Worm (Caenorhabditis elegans) whole organism, late embryonic: ENCODE results near the gene Y54B9A.1.
A peak's percentile ranks its signal among the peaks of the same experiment; 100 is the strongest.

Source experiments
- C08G9.2 ChIP-seq: sonication (generic microtip); optimal IDR thresholded peaks from 2 replicates; lab custom pipeline; 2016; ENCODE audit warnings: mild to moderate bottlenecking, missing genetic modification characterization, moderate library complexity, missing compliant biosample characterization
- C38D4.7 ChIP-seq: fragments of 200-800 bp; sonication (Bioruptor generic); optimal IDR thresholded peaks from 2 replicates; lab custom pipeline; 2018; ENCODE audit warnings: mild to moderate bottlenecking, missing genetic modification characterization, moderate library complexity, missing compliant biosample characterization
- ama-1 ChIP-seq: fragments of 150-350 bp; optimal IDR thresholded peaks from 2 replicates; lab custom pipeline; 2014
- ceh-2 ChIP-seq: sonication (generic microtip); optimal IDR thresholded peaks from 2 replicates; lab custom pipeline; 2016; ENCODE audit warnings: missing genotype, missing genetic modification characterization, missing compliant biosample characterization
- ceh-24 ChIP-seq: sonication (generic microtip); optimal IDR thresholded peaks from 2 replicates; lab custom pipeline; 2016; ENCODE audit warnings: mild to moderate bottlenecking, missing genetic modification characterization, missing compliant biosample characterization
- ceh-31 ChIP-seq: sonication (generic microtip); optimal IDR thresholded peaks from 2 replicates; lab custom pipeline; 2016; ENCODE audit warnings: missing genetic modification characterization, missing compliant biosample characterization
- ceh-34 ChIP-seq: sonication (generic microtip); optimal IDR thresholded peaks from 2 replicates; lab custom pipeline; 2016; ENCODE audit warnings: mild to moderate bottlenecking, missing genetic modification characterization, missing compliant biosample characterization
- ceh-45 ChIP-seq: fragments of 200-800 bp; sonication (Bioruptor generic); IDR thresholded peaks from 2 replicates; pipeline ENCODE4 v1.3.6; 2022; ENCODE audit warnings: missing genetic modification reagents, missing genetic modification characterization, missing compliant biosample characterization
- ceh-6 ChIP-seq: fragments of 200-800 bp; sonication (Bioruptor generic); optimal IDR thresholded peaks from 2 replicates; lab custom pipeline; 2018; ENCODE audit warnings: mild to moderate bottlenecking, missing genetic modification characterization, missing compliant biosample characterization
- che-1 ChIP-seq: sonication (generic microtip); optimal IDR thresholded peaks from 2 replicates; lab custom pipeline; 2016; ENCODE audit warnings: mild to moderate bottlenecking, missing genetic modification characterization, missing compliant biosample characterization
- elt-2 ChIP-seq: sonication (generic microtip); optimal IDR thresholded peaks from 2 replicates; lab custom pipeline; 2016; ENCODE audit warnings: missing genetic modification reagents, missing genetic modification characterization, missing compliant biosample characterization
- elt-4 ChIP-seq: sonication (generic microtip); optimal IDR thresholded peaks from 2 replicates; lab custom pipeline; 2016; ENCODE audit warnings: missing genetic modification characterization, missing compliant biosample characterization
- ets-4 ChIP-seq: sonication (generic microtip); optimal IDR thresholded peaks from 2 replicates; lab custom pipeline; 2016; ENCODE audit warnings: missing genetic modification characterization, missing compliant biosample characterization
- gmeb-2 ChIP-seq: sonication (generic microtip); optimal IDR thresholded peaks from 2 replicates; lab custom pipeline; 2016; ENCODE audit warnings: missing genetic modification characterization, inconsistent platforms, missing compliant biosample characterization
- madf-2 ChIP-seq: sonication (generic microtip); optimal IDR thresholded peaks from 2 replicates; lab custom pipeline; 2017; ENCODE audit warnings: missing genetic modification characterization, missing compliant biosample characterization
- mec-3 ChIP-seq: sonication (generic microtip); optimal IDR thresholded peaks from 2 replicates; lab custom pipeline; 2016; ENCODE audit warnings: borderline replicate concordance, missing genetic modification characterization, missing compliant biosample characterization
- nhr-232 ChIP-seq: sonication (generic microtip); optimal IDR thresholded peaks from 2 replicates; lab custom pipeline; 2016; ENCODE audit warnings: missing genetic modification characterization, missing compliant biosample characterization
- pat-9 ChIP-seq: fragments of 200-800 bp; sonication (Bioruptor generic); optimal IDR thresholded peaks from 2 replicates; lab custom pipeline; 2018; ENCODE audit warnings: mild to moderate bottlenecking, missing genetic modification characterization, moderate library complexity, missing compliant biosample characterization
- ref-2 ChIP-seq: sonication (generic microtip); optimal IDR thresholded peaks from 2 replicates; lab custom pipeline; 2016; ENCODE audit warnings: missing genetic modification characterization, missing compliant biosample characterization
- rnt-1 ChIP-seq: sonication (generic microtip); optimal IDR thresholded peaks from 2 replicates; lab custom pipeline; 2016; ENCODE audit warnings: missing genetic modification characterization, missing compliant biosample characterization
- sox-4 ChIP-seq: sonication (generic microtip); optimal IDR thresholded peaks from 2 replicates; lab custom pipeline; 2017; ENCODE audit warnings: mild to moderate bottlenecking, missing genetic modification characterization, inconsistent platforms, missing compliant biosample characterization
- tbx-2 ChIP-seq: sonication (generic microtip); optimal IDR thresholded peaks from 2 replicates; lab custom pipeline; 2016; ENCODE audit warnings: missing genetic modification characterization, missing compliant biosample characterization
- tbx-7 ChIP-seq: sonication (generic microtip); optimal IDR thresholded peaks from 2 replicates; lab custom pipeline; 2016; ENCODE audit warnings: missing genotype, missing genetic modification characterization, missing compliant biosample characterization
- unc-3 ChIP-seq, 2 experiments: fragments of 200-800 bp in 1 of 2; sonication (Bioruptor generic) in 1 of 2; sonication (generic microtip) in 1 of 2; conservative IDR thresholded peaks in 1 of 2; optimal IDR thresholded peaks in 1 of 2; 2 replicates each; pipeline versions ENCODE4 v1.3.6 to Lab custom; 2016 to 2022; ENCODE audit warnings: missing compliant biosample characterization in 2 of 2, missing genetic modification characterization in 2 of 2, missing genetic modification reagents in 1 of 2
- unc-42 ChIP-seq: sonication (generic microtip); optimal IDR thresholded peaks from 2 replicates; lab custom pipeline; 2016; ENCODE audit warnings: missing genotype, missing genetic modification characterization, missing compliant biosample characterization
- ztf-16 ChIP-seq: sonication (generic microtip); optimal IDR thresholded peaks from 2 replicates; lab custom pipeline; 2017; ENCODE audit warnings: missing genetic modification characterization, missing compliant biosample characterization

The Y54B9A.1 gene

DNA sequence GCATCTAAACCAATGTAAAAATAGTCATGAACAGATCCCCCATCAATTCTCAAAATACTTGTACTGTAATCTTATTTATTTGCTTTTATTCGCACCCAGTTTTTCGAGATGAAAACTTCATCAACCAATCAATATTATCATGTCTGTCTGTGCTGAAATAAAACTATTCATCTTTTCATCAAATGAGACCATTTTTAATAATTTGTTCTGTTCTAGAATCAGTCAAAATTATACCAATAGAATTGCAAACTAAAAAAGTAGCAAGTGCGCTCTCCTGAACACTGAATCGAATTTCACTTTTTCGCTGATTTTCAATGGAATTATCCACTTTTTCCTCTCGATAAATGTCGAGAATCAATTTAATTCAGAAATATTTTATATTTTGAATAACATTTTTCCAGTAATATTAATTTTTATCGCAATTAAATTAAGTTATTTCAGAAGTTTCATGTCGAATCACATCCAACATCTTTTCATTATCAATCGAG lies 39.4 kb downstream of the Y54B9A.1 start, which contains the start of gene trpp-4:
trpp-4 (plus strand) TSS at position 442 of the 488 bp plus-strand sequence.
- TF ChIP-seq gmeb-2 (tag; lab: Kevin White, UChicago), result no peak
- TF ChIP-seq tbx-2, result no peak
- TF ChIP-seq unc-42 (tag; lab: Kevin White, UChicago), result peak; percentile 54

DNA sequence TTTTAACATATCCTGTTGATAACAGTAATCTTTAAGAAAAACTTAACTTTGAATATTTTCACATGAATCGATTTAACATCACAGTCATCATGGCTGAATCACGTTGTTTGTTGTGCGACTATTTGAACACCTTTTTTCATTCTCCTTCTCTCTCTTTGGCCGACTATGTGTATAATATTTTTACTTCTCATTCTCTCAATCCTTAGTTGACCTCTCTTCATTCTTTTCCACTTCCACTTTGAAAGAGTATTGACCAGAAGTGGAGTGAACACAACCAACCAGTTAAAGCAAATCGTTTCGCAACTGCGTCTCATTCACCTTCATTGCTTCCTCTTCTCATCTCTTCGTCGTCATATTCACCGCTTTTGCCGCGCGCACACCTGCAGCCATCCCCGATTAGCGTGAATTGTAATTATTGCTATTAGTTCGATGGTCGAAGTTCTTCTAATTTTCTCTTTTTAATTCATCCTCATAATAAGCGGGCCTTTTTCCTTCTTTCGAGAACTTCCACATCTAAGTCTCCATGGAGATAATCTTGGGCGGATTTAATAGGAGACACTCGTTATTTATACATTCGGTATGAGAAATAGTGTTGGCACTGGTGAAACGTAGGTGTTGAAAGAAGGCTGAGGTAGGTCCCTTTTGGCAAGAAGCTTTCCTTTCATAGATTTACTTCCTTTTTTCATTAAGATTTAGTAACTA lies 44.3 kb downstream of the Y54B9A.1 start:
- no peak for TF ChIP-seq ceh-34
- TF ChIP-seq pat-9 (tag; lab: Kevin White, UChicago), result no peak
- TF ChIP-seq ceh-31 (tag; lab: Kevin White, UChicago), result peak; percentile 77
- no peak for TF ChIP-seq ceh-45

- TF ChIP-seq ceh-6 (no peak), rnt-1 (tag; lab: Kevin White, UChicago) (no peak), ceh-45 (no peak), sox-4 (no peak), elt-4 (tag; lab: Kevin White, UChicago) (no peak), ref-2 (no peak), ztf-16 (tag; lab: Kevin White, UChicago) (no peak), C08G9.2 (tag; lab: Kevin White, UChicago) (no peak), elt-2 (tag; lab: Kevin White, UChicago) (no peak), ama-1 (lab: Kevin White, UChicago) (no peak), unc-3 (GFP tag; conservative IDR thresholded peaks at IDR 0.05; lab: Robert Waterston, UW) (no peak), unc-3 (tag; optimal IDR thresholded peaks at IDR 0.05; lab: Kevin White, UChicago) (no peak), mec-3 (tag; lab: Kevin White, UChicago) (no peak), ets-4 (tag; lab: Kevin White, UChicago) (no peak), C38D4.7 (GFP tag; lab: Kevin White, UChicago) (no peak), che-1 (tag; lab: Kevin White, UChicago) (no peak), madf-2 (tag; lab: Kevin White, UChicago) (no peak), ceh-2 (tag; lab: Kevin White, UChicago) (no peak), tbx-7 (tag; lab: Kevin White, UChicago) (no peak), ceh-24 (tag; lab: Kevin White, UChicago) (no peak), nhr-232 (no peak)
- TF ChIP-seq, all 69 proteins: peak for 0
Measured at ce11 chrV:9391959-9392358, 47.4 kb downstream of the Y54B9A.1 start.
